Worm (Caenorhabditis elegans): ENCODE results near the gene ZC404.16.
A peak's percentile ranks its signal among the peaks of the same experiment; 100 is the strongest.

The ZC404.16 gene

ce11 chrV:6773735-6774134 lies at the start of gene ZC404.16:
Gene ZC404.16, minus strand, starts transcription at chrV:6773835.
- TF ChIP-seq fos-1 (tag; optimal IDR thresholded peaks at IDR 0.05) (no peak), Y55F3AM.14 (GFP tag; optimal IDR thresholded peaks at IDR 0.05) (no peak), elt-1 (tag; optimal IDR thresholded peaks at IDR 0.05) (no peak), unc-39 (tag; optimal IDR thresholded peaks at IDR 0.05) (no peak), blmp-1 (tag; optimal IDR thresholded peaks at IDR 0.05; ENCODE audit: insufficient read depth) (no peak), nhr-25 (tag; optimal IDR thresholded peaks at IDR 0.05) (no peak)

ce11 chrV:6823432-6823831 lies 49.8 kb upstream of the ZC404.16 start:
- TF ChIP-seq ztf-11 (tag; optimal IDR thresholded peaks at IDR 0.05) (no peak), snpc-4 (tag; optimal IDR thresholded peaks at IDR 0.05) (no peak), unc-62 (GFP tag; optimal IDR thresholded peaks at IDR 0.05) (no peak), zag-1 (tag; optimal IDR thresholded peaks at IDR 0.05) (no peak), gmeb-1 (tag; optimal IDR thresholded peaks at IDR 0.05) (no peak), ztf-1 (GFP tag; conservative IDR thresholded peaks at IDR 0.05) (no peak), dmd-4 (tag; optimal IDR thresholded peaks at IDR 0.05) (no peak), lin-11 (tag; optimal IDR thresholded peaks at IDR 0.05) (no peak), F13H6.1 (tag; optimal IDR thresholded peaks at IDR 0.05) (no peak), unc-39 (tag; optimal IDR thresholded peaks at IDR 0.05) (no peak), sem-4 (tag; optimal IDR thresholded peaks at IDR 0.05) (no peak), ceh-16 (tag; optimal IDR thresholded peaks at IDR 0.05) (no peak), crh-2 (tag; optimal IDR thresholded peaks at IDR 0.05) (peak; percentile 47), fos-1 (tag; optimal IDR thresholded peaks at IDR 0.05) (peak; percentile 97), egl-27 (tag; optimal IDR thresholded peaks at IDR 0.05) (no peak), nhr-11 (tag; optimal IDR thresholded peaks at IDR 0.05) (no peak), sma-9 (GFP tag; optimal IDR thresholded peaks at IDR 0.05) (peak; percentile 68), sma-9 (tag; optimal IDR thresholded peaks at IDR 0.05) (no peak), blmp-1 (tag; optimal IDR thresholded peaks at IDR 0.05; ENCODE audit: insufficient read depth) (no peak)

- TF ChIP-seq gmeb-1 (tag; optimal IDR thresholded peaks at IDR 0.05) (no peak), peb-1 (tag; optimal IDR thresholded peaks at IDR 0.05) (no peak), elt-1 (tag; optimal IDR thresholded peaks at IDR 0.05) (no peak), nhr-129 (tag; optimal IDR thresholded peaks at IDR 0.05) (no peak), ceh-16 (tag; optimal IDR thresholded peaks at IDR 0.05) (no peak), F13H6.1 (tag; optimal IDR thresholded peaks at IDR 0.05) (no peak), C34F6.9 (tag; optimal IDR thresholded peaks at IDR 0.05) (no peak)
These were observed 47.9 kb upstream of the ZC404.16 start, which contains the start of gene T15B7.8 for ce11 chrV:6821509-6821908. Gene T15B7.8, plus strand, starts transcription at chrV:6821809.

ce11 chrV:6819812-6820211 lies 46.2 kb upstream of the ZC404.16 start, which contains the start of gene dmsr-13:
Gene dmsr-13, minus strand, starts transcription at chrV:6819912.
- TF ChIP-seq mab-5 (tag; optimal IDR thresholded peaks at IDR 0.05) = no peak
- no peak for TF ChIP-seq nhr-77 (tag; optimal IDR thresholded peaks at IDR 0.05)
- no peak for TF ChIP-seq elt-1 (tag; optimal IDR thresholded peaks at IDR 0.05)
- TF ChIP-seq peb-1 (tag; optimal IDR thresholded peaks at IDR 0.05) = no peak
- no peak for TF ChIP-seq nhr-21 (tag; optimal IDR thresholded peaks at IDR 0.05)
- TF ChIP-seq ZK546.5 (tag; optimal IDR thresholded peaks at IDR 0.05) = no peak
- no peak for TF ChIP-seq fos-1 (tag; optimal IDR thresholded peaks at IDR 0.05)
- no peak for TF ChIP-seq R02D3.7 (tag; optimal IDR thresholded peaks at IDR 0.05)
- no peak for TF ChIP-seq Y55F3AM.14 (GFP tag; optimal IDR thresholded peaks at IDR 0.05)

ce11 chrV:6817184-6817583 lies 43.5 kb upstream of the ZC404.16 start, which contains the start of gene dmsr-14:
Gene dmsr-14, minus strand, starts transcription at chrV:6817284.
- TF ChIP-seq ceh-16 (tag; optimal IDR thresholded peaks at IDR 0.05) (no peak), lsy-2 (tag; optimal IDR thresholded peaks at IDR 0.05) (no peak), mbf-1 (tag; optimal IDR thresholded peaks at IDR 0.05) (no peak), alr-1 (tag; optimal IDR thresholded peaks at IDR 0.05) (no peak), ztf-1 (GFP tag; conservative IDR thresholded peaks at IDR 0.05) (no peak)

ce11 chrV:6813862-6814261 lies 40.2 kb upstream of the ZC404.16 start:
- no peak for TF ChIP-seq sem-4 (tag; optimal IDR thresholded peaks at IDR 0.05)
- no peak for TF ChIP-seq crh-2 (tag; optimal IDR thresholded peaks at IDR 0.05)
- no peak for TF ChIP-seq ZK546.5 (tag; optimal IDR thresholded peaks at IDR 0.05)
- TF ChIP-seq ztf-4 (tag; optimal IDR thresholded peaks at IDR 0.05) = no peak
- no peak for TF ChIP-seq snpc-4 (tag; optimal IDR thresholded peaks at IDR 0.05)
- TF ChIP-seq nhr-12 (tag; optimal IDR thresholded peaks at IDR 0.05) = no peak
- no peak for TF ChIP-seq egl-27 (tag; optimal IDR thresholded peaks at IDR 0.05)
- no peak for TF ChIP-seq Y55F3AM.14 (GFP tag; optimal IDR thresholded peaks at IDR 0.05)
- TF ChIP-seq nhr-6 (tag; optimal IDR thresholded peaks at IDR 0.05) = no peak
- TF ChIP-seq unc-39 (tag; optimal IDR thresholded peaks at IDR 0.05) = no peak
- TF ChIP-seq aly-2 (tag; optimal IDR thresholded peaks at IDR 0.05) = no peak
- no peak for TF ChIP-seq nhr-77 (tag; optimal IDR thresholded peaks at IDR 0.05)
- no peak for TF ChIP-seq gmeb-1 (tag; optimal IDR thresholded peaks at IDR 0.05)
- no peak for TF ChIP-seq nhr-23 (tag; optimal IDR thresholded peaks at IDR 0.05)
- TF ChIP-seq lin-13 (GFP tag; optimal IDR thresholded peaks at IDR 0.05) = no peak
